Fruit fly (Drosophila melanogaster) whole organism, embryonic: Measurements from ENCODE around the gene Mrtf.

Experiments used
- Abd-B ChIP-seq: fragments of 200-800 bp; sonication (Bioruptor generic); optimal IDR thresholded peaks from 2 replicates; lab custom pipeline; 2018; ENCODE audit warnings: missing biosample characterization, mild to moderate bottlenecking, missing genetic modification characterization, moderate library complexity
- Aef1 ChIP-seq: fragments of 200-800 bp; sonication (Bioruptor generic); IDR thresholded peaks from 3 replicates; pipeline ENCODE4 v1.3.6; 2022; ENCODE audit warnings: missing biosample characterization, missing genetic modification characterization
- Antp ChIP-seq: fragments of 200-800 bp; sonication (Bioruptor generic); optimal IDR thresholded peaks from 3 replicates; lab custom pipeline; 2016; ENCODE audit warnings: missing biosample characterization, missing genetic modification characterization
- Atf-2 ChIP-seq: fragments of 200-800 bp; sonication (Bioruptor generic); optimal IDR thresholded peaks from 2 replicates; lab custom pipeline; 2016; ENCODE audit warnings: missing biosample characterization, missing genetic modification characterization
- CG10431 ChIP-seq: fragments of 200-800 bp; sonication (Bioruptor generic); optimal IDR thresholded peaks from 3 replicates; lab custom pipeline; 2018; ENCODE audit warnings: missing biosample characterization, mild to moderate bottlenecking, missing genetic modification characterization
- CG12299 ChIP-seq: fragments of 200-800 bp; sonication (Bioruptor generic); optimal IDR thresholded peaks from 2 replicates; lab custom pipeline; 2018; ENCODE audit warnings: missing biosample characterization, mild to moderate bottlenecking, missing genetic modification characterization
- CG13894 ChIP-seq: fragments of 200-800 bp; sonication (Bioruptor generic); optimal IDR thresholded peaks from 3 replicates; lab custom pipeline; 2018; ENCODE audit warnings: missing biosample characterization, mild to moderate bottlenecking, missing genetic modification characterization, moderate library complexity
- CG15073 ChIP-seq: fragments of 200-800 bp; sonication (Bioruptor generic); optimal IDR thresholded peaks from 2 replicates; lab custom pipeline; 2016; ENCODE audit warnings: missing biosample characterization, missing genetic modification characterization
- CG16779 ChIP-seq: fragments of 200-800 bp; sonication (Bioruptor generic); IDR thresholded peaks from 2 replicates; pipeline ENCODE4 v1.3.6; 2022; ENCODE audit warnings: missing biosample characterization, missing genetic modification characterization
- CG30403 ChIP-seq: fragments of 200-800 bp; sonication (Bioruptor generic); optimal IDR thresholded peaks from 3 replicates; lab custom pipeline; 2016; ENCODE audit warnings: missing biosample characterization, missing genetic modification characterization
- CG31365 ChIP-seq: fragments of 200-800 bp; sonication (Bioruptor generic); optimal IDR thresholded peaks from 2 replicates; lab custom pipeline; 2018; ENCODE audit warnings: missing biosample characterization, mild to moderate bottlenecking, missing genetic modification characterization
- CG32532 ChIP-seq: fragments of 200-800 bp; sonication (Bioruptor generic); IDR thresholded peaks from 2 replicates; pipeline ENCODE4 v1.3.6; 2022; ENCODE audit warnings: missing biosample characterization, missing genetic modification characterization
- CG32767 ChIP-seq: fragments of 200-800 bp; sonication (Bioruptor generic); IDR thresholded peaks from 2 replicates; pipeline ENCODE4 v1.3.6; 2022; ENCODE audit warnings: missing biosample characterization, missing genetic modification characterization
- CG33213 ChIP-seq: fragments of 200-800 bp; sonication (Bioruptor generic); optimal IDR thresholded peaks from 3 replicates; lab custom pipeline; 2016; ENCODE audit warnings: missing biosample characterization, missing genetic modification characterization
- CG3995 ChIP-seq: fragments of 200-800 bp; sonication (Bioruptor generic); optimal IDR thresholded peaks from 3 replicates; lab custom pipeline; 2016; ENCODE audit warnings: missing biosample characterization, missing genetic modification characterization
- CG4730 ChIP-seq: fragments of 200-800 bp; sonication (Bioruptor generic); IDR thresholded peaks from 2 replicates; pipeline ENCODE4 v1.3.6; 2022; ENCODE audit warnings: missing biosample characterization, missing genetic modification characterization
- CG4820 ChIP-seq: fragments of 200-800 bp; sonication (Bioruptor generic); optimal IDR thresholded peaks from 3 replicates; lab custom pipeline; 2016; ENCODE audit warnings: missing biosample characterization, missing genetic modification characterization
- CG5953 ChIP-seq: fragments of 200-800 bp; sonication (Bioruptor generic); IDR thresholded peaks from 2 replicates; pipeline ENCODE4 v1.3.6; 2022; ENCODE audit warnings: missing biosample characterization, missing genetic modification characterization
- CG6272 ChIP-seq: fragments of 200-800 bp; sonication (Bioruptor generic); IDR thresholded peaks from 2 replicates; pipeline ENCODE4 v1.3.6; 2022; ENCODE audit warnings: missing biosample characterization, missing genetic modification characterization
- CG7271 ChIP-seq: fragments of 200-800 bp; sonication (Bioruptor generic); optimal IDR thresholded peaks from 2 replicates; lab custom pipeline; 2018; ENCODE audit warnings: missing biosample characterization, mild to moderate bottlenecking, missing genetic modification characterization, moderate library complexity
- CG9727 ChIP-seq: fragments of 200-800 bp; sonication (Bioruptor generic); optimal IDR thresholded peaks from 3 replicates; lab custom pipeline; 2017; ENCODE audit warnings: missing biosample characterization, mild to moderate bottlenecking, missing genetic modification characterization
- Dfd ChIP-seq, 2 experiments: fragments of >200 bp; optimal IDR thresholded peaks; 2 replicates each; lab custom pipeline; 2017; ENCODE audit warnings: missing biosample characterization in 2 of 2, missing genetic modification characterization in 2 of 2
- Doc2 ChIP-seq: fragments of 200-800 bp; sonication (Bioruptor generic); IDR thresholded peaks from 2 replicates; pipeline ENCODE4 v1.3.6; 2022; ENCODE audit warnings: missing biosample characterization, missing genetic modification characterization
- Ets97D ChIP-seq: fragments of 200-800 bp; sonication (Bioruptor generic); optimal IDR thresholded peaks from 3 replicates; lab custom pipeline; 2016; ENCODE audit warnings: missing biosample characterization, missing genetic modification characterization
- H15 ChIP-seq: fragments of 200-800 bp; sonication (Bioruptor generic); IDR thresholded peaks from 3 replicates; pipeline ENCODE4 v1.3.6; 2022; ENCODE audit warnings: missing biosample characterization, missing genetic modification characterization
- Hmr ChIP-seq: fragments of 200-800 bp; sonication (Bioruptor generic); optimal IDR thresholded peaks from 3 replicates; lab custom pipeline; 2017; ENCODE audit warnings: mild to moderate bottlenecking, missing biosample characterization, missing genetic modification reagents, missing genetic modification characterization
- Meics ChIP-seq: fragments of 200-800 bp; sonication (Bioruptor generic); optimal IDR thresholded peaks from 2 replicates; lab custom pipeline; 2017; ENCODE audit warnings: missing biosample characterization, mild to moderate bottlenecking, missing genetic modification characterization
- Xrp1 ChIP-seq: fragments of 200-800 bp; sonication (Bioruptor generic); IDR thresholded peaks from 2 replicates; pipeline ENCODE4 v1.3.6; 2022; ENCODE audit warnings: missing biosample characterization, missing genetic modification characterization
- al ChIP-seq: fragments of 200-800 bp; sonication (Bioruptor generic); IDR thresholded peaks from 2 replicates; pipeline ENCODE4 v1.3.6; 2022; ENCODE audit warnings: missing biosample characterization, missing genetic modification characterization
- bsh ChIP-seq, 2 experiments: fragments of 200-800 bp; sonication (Bioruptor generic); optimal IDR thresholded peaks; 2 replicates each; lab custom pipeline; 2017 to 2018; ENCODE audit warnings: mild to moderate bottlenecking in 2 of 2, missing biosample characterization in 2 of 2, missing genetic modification characterization in 2 of 2, moderate library complexity in 1 of 2
- ci ChIP-seq: fragments of 200-800 bp; sonication (Bioruptor generic); IDR thresholded peaks from 3 replicates; pipeline ENCODE4 v1.3.6; 2022; ENCODE audit warnings: missing biosample characterization, missing genetic modification characterization
- crp ChIP-seq, 2 experiments: fragments of 200-800 bp; sonication (Bioruptor generic); optimal IDR thresholded peaks; 2 replicates in 1 of 2; 3 replicates in 1 of 2; lab custom pipeline; 2017; ENCODE audit warnings: missing biosample characterization in 2 of 2, missing genetic modification characterization in 2 of 2, mild to moderate bottlenecking in 1 of 2, moderate library complexity in 1 of 2
- gcm2 ChIP-seq: fragments of 200-800 bp; sonication (Bioruptor generic); optimal IDR thresholded peaks from 2 replicates; lab custom pipeline; 2016; ENCODE audit warnings: missing biosample characterization, missing genetic modification characterization
- gfzf ChIP-seq: fragments of 200-800 bp; sonication (Bioruptor generic); optimal IDR thresholded peaks from 2 replicates; lab custom pipeline; 2016; ENCODE audit warnings: missing biosample characterization, mild to moderate bottlenecking, missing genetic modification characterization, moderate library complexity
- hbn ChIP-seq: fragments of 200-800 bp; sonication (Bioruptor generic); IDR thresholded peaks from 2 replicates; pipeline ENCODE4 v1.3.6; 2022; ENCODE audit warnings: missing biosample characterization, missing genetic modification characterization; ENCODE audit not compliant: partially characterized antibody
- jing ChIP-seq: fragments of 200-800 bp; sonication (Bioruptor generic); optimal IDR thresholded peaks from 2 replicates; lab custom pipeline; 2018; ENCODE audit warnings: missing biosample characterization, mild to moderate bottlenecking, missing genetic modification characterization
- knrl ChIP-seq: fragments of 200-800 bp; sonication (Bioruptor generic); IDR thresholded peaks from 3 replicates; pipeline ENCODE4 v1.3.6; 2022; ENCODE audit warnings: missing biosample characterization, missing genetic modification characterization; ENCODE audit not compliant: partially characterized antibody
- maf-S ChIP-seq: fragments of 200-800 bp; sonication (Bioruptor generic); optimal IDR thresholded peaks from 2 replicates; lab custom pipeline; 2016; ENCODE audit warnings: missing biosample characterization, missing genetic modification characterization
- mld ChIP-seq: fragments of 200-800 bp; sonication (Bioruptor generic); IDR thresholded peaks from 3 replicates; pipeline ENCODE4 v1.3.6; 2022; ENCODE audit warnings: missing biosample characterization, missing genetic modification characterization; ENCODE audit not compliant: partially characterized antibody
- sc ChIP-seq, 3 experiments: fragments of >200 bp in 2 of 3; fragments of 200-800 bp in 1 of 3; sonication (Bioruptor generic) in 1 of 3; optimal IDR thresholded peaks; 2 replicates in 2 of 3; 3 replicates in 1 of 3; lab custom pipeline; 2017; ENCODE audit warnings: mild to moderate bottlenecking in 1 of 3, missing biosample characterization in 1 of 3, missing genetic modification characterization in 1 of 3, missing genetic modification reagents in 1 of 3
- so ChIP-seq: fragments of 200-800 bp; sonication (Bioruptor generic); IDR thresholded peaks from 3 replicates; pipeline ENCODE4 v1.3.6; 2022; ENCODE audit warnings: missing biosample characterization, missing genetic modification characterization
- ssp ChIP-seq: fragments of 200-800 bp; sonication (Bioruptor generic); IDR thresholded peaks from 2 replicates; pipeline ENCODE4 v1.3.6; 2022; ENCODE audit warnings: missing biosample characterization, missing genetic modification characterization
- tin ChIP-seq: fragments of 200-800 bp; sonication (Bioruptor generic); optimal IDR thresholded peaks from 3 replicates; lab custom pipeline; 2016; ENCODE audit warnings: missing biosample characterization, missing genetic modification characterization
- unpg ChIP-seq: fragments of 200-800 bp; sonication (Bioruptor generic); optimal IDR thresholded peaks from 3 replicates; lab custom pipeline; 2018; ENCODE audit warnings: missing biosample characterization, mild to moderate bottlenecking, missing genetic modification characterization, moderate library complexity
- wdn ChIP-seq: fragments of 200-800 bp; sonication (Bioruptor generic); IDR thresholded peaks from 2 replicates; pipeline ENCODE4 v1.3.6; 2022; ENCODE audit warnings: missing biosample characterization, missing genetic modification characterization
- z ChIP-seq: fragments of 200-800 bp; sonication (Bioruptor generic); IDR thresholded peaks from 3 replicates; pipeline ENCODE4 v1.3.6; 2022; ENCODE audit warnings: missing biosample characterization, missing genetic modification characterization
- zen2 ChIP-seq: fragments of 200-800 bp; sonication (Bioruptor generic); IDR thresholded peaks from 3 replicates; pipeline ENCODE4 v1.3.6; 2022; ENCODE audit warnings: missing biosample characterization, missing genetic modification characterization; ENCODE audit not compliant: partially characterized antibody

Gene Mrtf

DNA sequence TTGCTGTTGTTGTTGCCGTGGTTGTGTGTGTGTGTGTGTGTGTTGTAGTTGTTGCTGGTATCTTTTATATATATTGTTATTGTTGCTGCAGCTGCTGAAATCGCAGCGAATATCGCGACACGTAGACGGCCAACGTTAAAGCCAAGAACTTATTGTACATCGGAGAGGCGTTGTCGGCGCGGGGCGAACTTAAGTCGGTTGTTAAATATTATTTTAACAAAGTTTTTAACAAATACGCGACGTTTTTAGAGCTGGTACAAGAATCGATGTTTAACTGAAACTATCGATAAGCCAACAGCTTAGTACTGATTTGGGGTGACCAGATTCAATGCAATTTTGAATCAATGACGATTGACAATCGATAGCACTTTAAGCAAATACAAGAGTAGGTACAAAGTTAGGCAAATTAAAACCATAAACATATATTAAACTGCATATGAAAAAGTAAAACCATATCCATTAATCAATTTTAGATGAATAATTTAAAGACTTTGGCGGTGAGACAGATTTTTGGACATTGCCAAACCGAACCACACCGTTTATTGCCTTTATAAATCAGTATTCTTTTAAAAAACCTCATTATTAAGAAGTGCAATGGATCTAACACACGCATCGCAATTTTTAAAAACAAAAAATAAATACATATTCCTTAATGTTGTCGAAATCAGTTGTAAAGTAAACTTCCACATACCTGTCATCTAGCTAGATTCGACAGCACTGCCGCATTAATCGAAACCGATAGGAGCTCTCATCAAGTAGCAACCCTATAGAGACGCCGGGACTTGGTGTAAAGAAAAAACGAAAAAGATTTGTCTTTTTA is at the start of gene Mrtf, which contains the start of gene Non2:
Gene Mrtf, minus strand, starts transcription at position 268 of the 820 bp plus-strand sequence.
Gene Non2, plus strand, starts transcription at position 731 of the 820 bp plus-strand sequence.
- 0 out of 2 replicates have a peak, but pooled peaks have one; percentile 17 for TF ChIP-seq CG4730 (GFP tag; lab: Robert Waterston, UW)
- TF ChIP-seq ssp (GFP tag; lab: Robert Waterston, UW), result peak; percentile 26; the same call in 1 of the 2 replicates
- no peak for TF ChIP-seq sc (optimal IDR thresholded peaks at IDR 0.05; lab: Kevin White, UChicago)
- no peak for TF ChIP-seq sc (GFP tag; optimal IDR thresholded peaks at IDR 0.05; lab: Kevin White, UChicago)
- no peak for TF ChIP-seq al
- TF ChIP-seq CG15073, result no peak
- TF ChIP-seq CG3995 (GFP tag; lab: Kevin White, UChicago), result peak; percentile 4
- no peak; the same call in 2 of the 3 replicates for TF ChIP-seq ci (GFP tag; lab: Robert Waterston, UW)
- peak; percentile 83; the same call in 2 of the 3 replicates for TF ChIP-seq knrl (GFP tag; lab: Robert Waterston, UW)
- peak; percentile 82 for TF ChIP-seq CG30403
- TF ChIP-seq Ets97D (GFP tag; lab: Kevin White, UChicago), result peak; percentile 62
- no peak for TF ChIP-seq Dfd (GFP tag; optimal IDR thresholded peaks at IDR 0.05; lab: Kevin White, UChicago)
- TF ChIP-seq CG31365, result no peak
- no peak for TF ChIP-seq CG12299 (tag; lab: Kevin White, UChicago)
- peak; percentile 10; the same call in 1 of the 2 replicates for TF ChIP-seq CG6272 (GFP tag; lab: Robert Waterston, UW)
- peak; percentile 63 for TF ChIP-seq Hmr (GFP tag; lab: Kevin White, UChicago)
- 0 out of 2 replicates have a peak, but pooled peaks have one; percentile 5 for TF ChIP-seq CG16779 (GFP tag; lab: Robert Waterston, UW)
- peak; percentile 52 for TF ChIP-seq Atf-2 (GFP tag; lab: Kevin White, UChicago)
- peak; percentile 52; the same call in 1 of the 3 replicates for TF ChIP-seq H15 (GFP tag; lab: Robert Waterston, UW)
- TF ChIP-seq CG7271 (tag; lab: Kevin White, UChicago), result no peak
- peak; percentile 58 for TF ChIP-seq Abd-B
- peak in 1 of 2 experiments; percentile 29 for TF ChIP-seq crp (GFP tag; optimal IDR thresholded peaks at IDR 0.05; lab: Kevin White, UChicago)
- TF ChIP-seq CG32532 (GFP tag; lab: Robert Waterston, UW), result peak; percentile 61; the same call in 1 of the 2 replicates
- no peak for TF ChIP-seq jing (GFP tag; lab: Kevin White, UChicago)
- peak; percentile 62; the same call in 1 of the 2 replicates for TF ChIP-seq wdn (GFP tag; lab: Robert Waterston, UW)
- TF ChIP-seq bsh (GFP tag; optimal IDR thresholded peaks at IDR 0.05; lab: Kevin White, UChicago), result peak in 1 of 2 experiments; percentile 53
- TF ChIP-seq CG10431 (GFP tag; lab: Kevin White, UChicago), result no peak
- TF ChIP-seq CG5953 (GFP tag; lab: Robert Waterston, UW), result peak; percentile 23; the same call in 1 of the 2 replicates
- no peak for TF ChIP-seq CG33213 (GFP tag; lab: Kevin White, UChicago)
- TF ChIP-seq z (GFP tag; lab: Robert Waterston, UW), result no peak
- TF ChIP-seq CG4820, result peak; percentile 61
- TF ChIP-seq tin (GFP tag; lab: Kevin White, UChicago), result peak; percentile 66
- TF ChIP-seq CG9727 (GFP tag; lab: Kevin White, UChicago), result peak; percentile 65
- TF ChIP-seq gcm2 (GFP tag; lab: Kevin White, UChicago), result peak; percentile 18
- TF ChIP-seq Antp (GFP tag; lab: Kevin White, UChicago), result peak; percentile 61
- peak; percentile 82 for TF ChIP-seq zen2 (GFP tag; lab: Robert Waterston, UW)
- peak; percentile 57; the same call in 2 of the 3 replicates for TF ChIP-seq Aef1 (GFP tag; lab: Robert Waterston, UW)
- peak; percentile 14 for TF ChIP-seq CG13894 (tag; lab: Kevin White, UChicago)
- peak; percentile 69 for TF ChIP-seq hbn (GFP tag; lab: Robert Waterston, UW)
- peak; percentile 67 for TF ChIP-seq Meics
- no peak for TF ChIP-seq so
- TF ChIP-seq mld (GFP tag; lab: Robert Waterston, UW), result peak; percentile 83
- peak; percentile 37; the same call in 1 of the 2 replicates for TF ChIP-seq Xrp1 (GFP tag; lab: Robert Waterston, UW)
- TF ChIP-seq CG32767 (GFP tag; lab: Robert Waterston, UW), result 0 out of 2 replicates have a peak, but pooled peaks have one; percentile 28
- peak; percentile 25 for TF ChIP-seq unpg (GFP tag; lab: Kevin White, UChicago)
- peak; percentile 19 for TF ChIP-seq gfzf (GFP tag; lab: Kevin White, UChicago)
- peak; percentile 57 for TF ChIP-seq maf-S (GFP tag; lab: Kevin White, UChicago)
- no peak for TF ChIP-seq Doc2 (GFP tag; lab: Robert Waterston, UW)
